Worm (Caenorhabditis elegans) whole organism, L4 larva: Measurements from ENCODE around the gene K09H11.4.

Source experiments
- F37D6.2 ChIP-seq: sonication (generic microtip); optimal IDR thresholded peaks from 2 replicates; lab custom pipeline; 2016; ENCODE audit warnings: mild to moderate bottlenecking, missing genetic modification characterization, missing compliant biosample characterization
- ceh-32 ChIP-seq: sonication (generic microtip); optimal IDR thresholded peaks from 2 replicates; lab custom pipeline; 2016; ENCODE audit warnings: mild to moderate bottlenecking, missing genetic modification characterization, missing compliant biosample characterization; ENCODE audit not compliant: poor library complexity
- dve-1 ChIP-seq: sonication (generic microtip); optimal IDR thresholded peaks from 2 replicates; lab custom pipeline; 2017; ENCODE audit warnings: antibody characterized with exemption, mild to moderate bottlenecking, missing genetic modification characterization, missing compliant biosample characterization; ENCODE audit not compliant: insufficient read depth
- fkh-10 ChIP-seq: fragments of 150-350 bp; optimal IDR thresholded peaks from 2 replicates; lab custom pipeline; 2014; ENCODE audit warnings: missing biosample characterization, missing genetic modification reagents, missing genetic modification characterization
- lin-1 ChIP-seq: fragments of 200-800 bp; sonication (Bioruptor generic); IDR thresholded peaks from 2 replicates; pipeline ENCODE4 v1.3.6; 2022; ENCODE audit warnings: missing genetic modification reagents, missing genetic modification characterization, missing compliant biosample characterization
- lin-15B ChIP-seq: fragments of 150-350 bp; sonication (generic microtip); optimal IDR thresholded peaks from 3 replicates; lab custom pipeline; 2014; ENCODE audit warnings: missing biosample characterization, missing genetic modification characterization
- lin-39 ChIP-seq: fragments of 150-350 bp; optimal IDR thresholded peaks from 2 replicates; lab custom pipeline; 2014; ENCODE audit warnings: missing biosample characterization, missing genetic modification reagents, missing genetic modification characterization
- mep-1 ChIP-seq: fragments of 150-350 bp; sonication (generic microtip); optimal IDR thresholded peaks from 3 replicates; lab custom pipeline; 2014; ENCODE audit warnings: missing biosample characterization, missing genetic modification characterization
- nhr-11 ChIP-seq: fragments of 150-350 bp; optimal IDR thresholded peaks from 2 replicates; lab custom pipeline; 2014; ENCODE audit warnings: missing biosample characterization, missing genetic modification characterization
- nhr-25 ChIP-seq: sonication (generic microtip); optimal IDR thresholded peaks from 2 replicates; lab custom pipeline; 2017; ENCODE audit warnings: missing genetic modification characterization, mild to moderate bottlenecking, missing compliant biosample characterization, antibody characterized with exemption, moderate library complexity, borderline replicate concordance; ENCODE audit not compliant: insufficient read depth
- nhr-76 ChIP-seq: fragments of 150-350 bp; optimal IDR thresholded peaks from 2 replicates; lab custom pipeline; 2014; ENCODE audit warnings: missing biosample characterization, missing genetic modification characterization
- pha-4 ChIP-seq, 2 experiments: fragments of 150-350 bp in 1 of 2; fragments of 200-800 bp in 1 of 2; sonication (Bioruptor generic) in 1 of 2; IDR thresholded peaks in 1 of 2; optimal IDR thresholded peaks in 1 of 2; 2 replicates each; pipeline versions ENCODE4 v1.3.6 to Lab custom; 2014 to 2022; ENCODE audit warnings: missing genetic modification characterization in 2 of 2, missing genetic modification reagents in 2 of 2, missing biosample characterization in 1 of 2, missing compliant biosample characterization in 1 of 2
- pqm-1 ChIP-seq: sonication (generic microtip); optimal IDR thresholded peaks from 2 replicates; lab custom pipeline; 2017; ENCODE audit warnings: missing biosample characterization, missing genetic modification characterization
- zag-1 ChIP-seq: fragments of 150-350 bp; optimal IDR thresholded peaks from 2 replicates; lab custom pipeline; 2014; ENCODE audit warnings: missing biosample characterization, missing genetic modification characterization

- no peak for TF ChIP-seq nhr-25 (tag; lab: Kevin White, UChicago)
- no peak for TF ChIP-seq ceh-32 (tag; lab: Kevin White, UChicago)
- no peak for TF ChIP-seq lin-1
- no peak for TF ChIP-seq F37D6.2 (tag; lab: Kevin White, UChicago)
- TF ChIP-seq fkh-10 (GFP tag; lab: Kevin White, UChicago) = no peak
- no peak for TF ChIP-seq lin-15B (tag; lab: Kevin White, UChicago)
- TF ChIP-seq lin-39 (tag; lab: Kevin White, UChicago) = no peak
- no peak for TF ChIP-seq pqm-1 (tag; lab: Kevin White, UChicago)
- no peak for TF ChIP-seq nhr-76 (tag; lab: Kevin White, UChicago)
- no peak for TF ChIP-seq dve-1
- no peak for TF ChIP-seq mep-1 (tag; lab: Kevin White, UChicago)
- no peak for TF ChIP-seq pha-4 (GFP tag; IDR thresholded peaks at IDR 0.05; lab: Robert Waterston, UW)
- TF ChIP-seq pha-4 (tag; optimal IDR thresholded peaks at IDR 0.05; lab: Kevin White, UChicago) = no peak
- TF ChIP-seq zag-1 (tag; lab: Kevin White, UChicago) = no peak
- no peak for TF ChIP-seq nhr-11 (tag; lab: Kevin White, UChicago)
Measured at ce11 chrV:5760132-5760531, 33.8 kb upstream of the K09H11.4 start, which contains the start of gene C53A3.1.
